Worm (Caenorhabditis elegans) whole organism, L4/young adult: Measurements from ENCODE around the gene atg-18.

Source experiments
- dao-5 ChIP-seq: sonication (generic microtip); optimal IDR thresholded peaks from 2 replicates; lab custom pipeline; 2016; ENCODE audit warnings: missing genotype, missing genetic modification characterization, moderate library complexity, missing compliant biosample characterization
- him-1 ChIP-seq: sonication (generic microtip); optimal IDR thresholded peaks from 2 replicates; lab custom pipeline; 2016; ENCODE audit warnings: missing genotype, missing genetic modification reagents, missing genetic modification characterization, missing compliant biosample characterization

DNA sequence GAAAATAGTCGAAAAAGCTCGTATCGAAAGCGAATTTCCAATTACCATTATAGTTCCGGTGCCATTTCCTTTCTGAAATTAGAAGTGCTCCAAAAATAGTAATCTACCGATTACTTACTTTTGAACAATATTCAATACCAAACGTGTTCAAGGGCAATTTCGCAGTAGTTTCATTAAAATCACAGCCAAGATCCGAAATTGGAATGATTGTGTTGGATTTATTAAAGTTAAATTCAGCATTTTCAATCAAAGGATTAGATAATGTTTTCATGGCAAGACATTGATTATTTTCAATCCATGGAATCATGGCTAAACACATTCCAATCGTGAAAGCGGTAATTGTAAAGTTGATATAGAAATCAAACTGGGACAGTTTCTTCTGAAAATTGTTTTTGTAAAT lies 1.7 kb upstream of the atg-18 start:
- TF ChIP-seq dao-5 (no peak), him-1 (no peak)
